Worm (Caenorhabditis elegans): ENCODE data around the gene dpy-7.

DNA sequence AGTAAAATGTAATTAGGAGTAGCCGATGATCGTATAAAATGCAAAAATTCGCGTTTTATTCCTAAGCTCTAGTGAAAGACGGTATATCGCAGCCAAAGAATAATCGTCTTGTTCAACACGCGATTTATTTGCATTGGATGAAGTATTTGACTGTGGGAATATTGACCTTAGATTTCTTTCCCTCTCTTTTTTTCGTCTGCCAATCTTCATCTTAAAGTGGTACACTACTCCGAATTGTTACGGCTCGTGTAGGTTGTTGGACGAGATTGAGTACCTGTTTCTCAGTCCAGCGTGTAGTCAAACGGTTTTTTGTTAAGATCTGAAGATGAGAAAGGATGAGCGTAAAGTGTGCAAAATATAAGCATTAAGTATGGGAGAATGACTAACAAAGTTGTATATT, 31.1 kb downstream of the dpy-7 start, which contains the start of gene lgc-11:
- TF ChIP-seq elt-3 (tag; optimal IDR thresholded peaks at IDR 0.05) (no peak), nhr-237 (tag; optimal IDR thresholded peaks at IDR 0.05) (no peak)

Measured in whole organism, L2 larva.